Worm (Caenorhabditis elegans) whole organism, young adult: ENCODE data around the gene nhr-283.

Experiments used
- C17E4.6 ChIP-seq: fragments of 200-800 bp; sonication (Bioruptor generic); IDR thresholded peaks from 2 replicates; pipeline ENCODE4 v1.3.6; 2022; ENCODE audit warnings: missing genetic modification reagents, missing genetic modification characterization, missing compliant biosample characterization
- Y67H2A.10 ChIP-seq: fragments of 200-800 bp; sonication (Bioruptor generic); conservative IDR thresholded peaks from 2 replicates; pipeline ENCODE4 v1.3.6; 2022; ENCODE audit warnings: missing genetic modification reagents, missing genetic modification characterization, missing compliant biosample characterization
- ama-1 ChIP-seq, 3 experiments: fragments of 150-350 bp in 1 of 3; sonication (generic microtip) in 2 of 3; optimal IDR thresholded peaks; 2 replicates each; lab custom pipeline; 2014 to 2018; ENCODE audit warnings: missing biosample characterization in 2 of 3, missing genetic modification characterization in 2 of 3, missing genetic modification reagents in 2 of 3
- ceh-27 ChIP-seq: fragments of 200-800 bp; sonication (Bioruptor generic); optimal IDR thresholded peaks from 2 replicates; lab custom pipeline; 2018; ENCODE audit warnings: mild to moderate bottlenecking, missing genetic modification characterization, moderate library complexity, missing compliant biosample characterization
- egl-44 ChIP-seq: fragments of 200-800 bp; sonication (Bioruptor generic); IDR thresholded peaks from 2 replicates; pipeline ENCODE4 v1.3.6; 2022; ENCODE audit warnings: missing genetic modification reagents, missing genetic modification characterization, missing compliant biosample characterization
- snpc-1.1 ChIP-seq: sonication (generic microtip); optimal IDR thresholded peaks from 2 replicates; lab custom pipeline; 2017; ENCODE audit warnings: missing genetic modification characterization, mild to moderate bottlenecking, missing compliant biosample characterization, antibody characterized with exemption, moderate library complexity, missing genotype, missing genetic modification reagents; ENCODE audit not compliant: insufficient read depth
- snpc-4 ChIP-seq, 5 experiments: fragments of 150-350 bp in 1 of 5; sonication (generic microtip) in 4 of 5; optimal IDR thresholded peaks; 2 replicates each; lab custom pipeline; 2014 to 2018; ENCODE audit warnings: missing genetic modification characterization in 5 of 5, missing biosample characterization in 3 of 5, antibody characterized with exemption in 2 of 5, mild to moderate bottlenecking in 2 of 5, missing compliant biosample characterization in 2 of 5, missing genotype in 2 of 5, moderate library complexity in 2 of 5, missing genetic modification reagents in 1 of 5
- ztf-6 ChIP-seq: fragments of 200-800 bp; sonication (Bioruptor generic); IDR thresholded peaks from 2 replicates; pipeline ENCODE4 v1.3.6; 2022; ENCODE audit warnings: missing genetic modification reagents, missing genetic modification characterization, missing compliant biosample characterization

DNA sequence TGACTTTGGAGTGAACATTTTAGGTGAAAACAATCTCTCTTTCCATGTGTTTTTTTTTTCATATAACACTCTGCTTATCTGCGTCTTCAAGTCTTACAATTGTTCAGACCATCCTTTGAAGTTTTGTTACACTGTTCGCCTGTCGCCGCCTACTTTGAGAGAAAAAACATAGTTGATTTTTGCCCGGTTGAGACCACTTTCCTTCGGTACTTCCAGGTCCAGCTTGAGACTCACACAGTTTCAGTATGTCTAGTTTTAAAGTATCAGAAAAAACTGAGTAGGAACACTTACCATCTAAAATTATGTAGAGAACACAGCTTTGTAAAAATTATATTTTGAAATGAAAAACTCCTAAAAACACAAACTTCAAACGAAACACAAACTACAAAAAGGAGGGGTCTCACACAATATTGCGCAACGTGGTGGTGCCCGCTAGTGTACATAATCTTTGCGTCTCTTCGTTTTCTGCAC lies 39.4 kb upstream of the nhr-283 start, which contains the start of the genes fbxa-69 and F54B8.4:
- TF ChIP-seq ztf-6 (GFP tag; lab: Robert Waterston, UW) (no peak), ceh-27 (no peak), snpc-1.1 (tag; lab: Kevin White, UChicago) (no peak), Y67H2A.10 (GFP tag; lab: Robert Waterston, UW) (no peak), egl-44 (GFP tag; lab: Robert Waterston, UW) (no peak), snpc-4 (GFP tag; optimal IDR thresholded peaks at IDR 0.05; lab: Kevin White, UChicago) (no peak), snpc-4 (tag; optimal IDR thresholded peaks at IDR 0.05; lab: Kevin White, UChicago) (no peak), C17E4.6 (GFP tag; lab: Robert Waterston, UW) (no peak), ama-1 (optimal IDR thresholded peaks at IDR 0.05; lab: Kevin White, UChicago) (no peak), ama-1 (GFP tag; optimal IDR thresholded peaks at IDR 0.05; lab: Kevin White, UChicago) (no peak)
